Worm (Caenorhabditis elegans): ENCODE results near the gene syx-5.

The syx-5 gene

ce11 chrV:11722858-11723257 lies 41.8 kb upstream of the syx-5 start:
- TF ChIP-seq efl-1 (optimal IDR thresholded peaks at IDR 0.05) (no peak), efl-1 (GFP tag; optimal IDR thresholded peaks at IDR 0.05 in 1 of 2) (peak in 1 of 2 experiments; percentile 68), vab-15 (tag; optimal IDR thresholded peaks at IDR 0.05) (no peak)

DNA sequence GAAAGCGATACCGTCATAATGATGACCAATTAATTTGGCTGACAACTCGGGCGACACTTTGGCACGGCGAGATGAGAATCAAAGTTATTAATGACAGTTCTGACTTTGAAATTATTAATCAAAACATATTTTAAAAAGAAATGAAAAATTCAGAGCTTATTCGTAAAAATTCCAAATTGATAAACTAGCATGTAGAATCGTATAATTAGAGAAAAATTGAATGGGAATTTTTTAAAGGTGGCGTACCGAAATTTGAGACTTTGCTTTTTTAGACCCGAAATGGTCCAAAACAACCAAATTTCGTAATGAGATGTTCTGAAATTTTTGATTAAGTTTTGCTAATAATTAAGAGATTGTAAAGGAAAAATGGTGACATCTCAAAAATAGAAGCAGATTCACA lies 38.7 kb upstream of the syx-5 start, which contains the start of gene daf-11:
Gene daf-11 (minus strand): TSS at position 101 of the 400 bp plus-strand sequence.
- TF ChIP-seq swsn-7 (tag; optimal IDR thresholded peaks at IDR 0.05): no peak
- no peak for TF ChIP-seq nhr-19 (GFP tag; conservative IDR thresholded peaks at IDR 0.05)
- TF ChIP-seq pag-3 (tag; optimal IDR thresholded peaks at IDR 0.05; ENCODE audit: borderline replicate concordance, insufficient read depth): no peak
- no peak for TF ChIP-seq hlh-4 (tag; optimal IDR thresholded peaks at IDR 0.05)
- no peak for TF ChIP-seq nhr-47 (tag; optimal IDR thresholded peaks at IDR 0.05)
- no peak for TF ChIP-seq snpc-4 (tag; optimal IDR thresholded peaks at IDR 0.05)
- no peak for TF ChIP-seq nhr-28 (tag; optimal IDR thresholded peaks at IDR 0.05)
- no peak for TF ChIP-seq dpl-1 (GFP tag; optimal IDR thresholded peaks at IDR 0.05)
- TF ChIP-seq C34B4.2 (tag; optimal IDR thresholded peaks at IDR 0.05): no peak

DNA sequence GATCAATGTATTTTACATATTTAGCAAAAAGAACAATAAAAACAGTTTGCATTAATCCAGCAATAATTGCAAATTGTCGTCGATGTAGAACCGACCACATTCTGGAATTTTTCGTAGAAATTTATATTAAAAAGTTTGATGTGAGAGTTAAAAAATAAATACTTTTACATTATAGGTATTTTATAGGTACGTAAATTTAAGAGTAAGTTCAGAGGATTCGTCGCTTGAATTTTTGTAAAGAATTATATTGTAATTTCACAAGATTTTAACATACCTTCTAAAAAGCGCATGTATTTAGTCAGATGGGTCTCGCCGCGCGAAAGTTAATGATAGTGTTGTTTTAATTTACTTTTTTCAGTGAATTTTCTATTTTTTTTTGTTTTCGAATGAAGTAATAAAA lies 34.6 kb upstream of the syx-5 start, which contains the start of gene rhr-2:
Gene rhr-2 (minus strand): TSS at position 101 of the 400 bp plus-strand sequence.
- no peak for TF ChIP-seq sox-4 (tag; optimal IDR thresholded peaks at IDR 0.05)
- no peak for TF ChIP-seq tlp-1 (tag; optimal IDR thresholded peaks at IDR 0.05)
- TF ChIP-seq nhr-12 (tag; optimal IDR thresholded peaks at IDR 0.05): no peak
- no peak for TF ChIP-seq fkh-4 (tag; optimal IDR thresholded peaks at IDR 0.05; ENCODE audit: borderline replicate concordance)
- no peak for TF ChIP-seq nhr-71 (tag; optimal IDR thresholded peaks at IDR 0.05)
- no peak for TF ChIP-seq ama-1 (optimal IDR thresholded peaks at IDR 0.05)
- TF ChIP-seq pag-3 (tag; optimal IDR thresholded peaks at IDR 0.05; ENCODE audit: borderline replicate concordance, insufficient read depth): no peak
- no peak for TF ChIP-seq grh-1 (GFP tag; IDR thresholded peaks at IDR 0.05)
- no peak for TF ChIP-seq egl-13 (tag; optimal IDR thresholded peaks at IDR 0.05)
- TF ChIP-seq C04F5.9 (tag; optimal IDR thresholded peaks at IDR 0.05): no peak
- no peak for TF ChIP-seq ces-1 (GFP tag; optimal IDR thresholded peaks at IDR 0.05)
- no peak for TF ChIP-seq lin-15B (tag; optimal IDR thresholded peaks at IDR 0.05)
- no peak for TF ChIP-seq nhr-90 (tag; optimal IDR thresholded peaks at IDR 0.05; ENCODE audit: poor library complexity)
- TF ChIP-seq nhr-84 (tag; optimal IDR thresholded peaks at IDR 0.05): no peak
- TF ChIP-seq hlh-17 (GFP tag; optimal IDR thresholded peaks at IDR 0.05; ENCODE audit: borderline replicate concordance): no peak
- no peak for TF ChIP-seq elt-3 (tag; optimal IDR thresholded peaks at IDR 0.05)
- no peak for TF ChIP-seq efl-1 (optimal IDR thresholded peaks at IDR 0.05)
- no peak for TF ChIP-seq efl-1 (GFP tag; optimal IDR thresholded peaks at IDR 0.05 in 1 of 2)
- TF ChIP-seq lsy-2 (tag; optimal IDR thresholded peaks at IDR 0.05): no peak
- no peak for TF ChIP-seq unc-62 (GFP tag; optimal IDR thresholded peaks at IDR 0.05)
- no peak for TF ChIP-seq fos-1 (tag; optimal IDR thresholded peaks at IDR 0.05)

ce11 chrV:11732049-11732448 lies 32.7 kb upstream of the syx-5 start:
- TF ChIP-seq lin-15B (tag; optimal IDR thresholded peaks at IDR 0.05) (no peak), efl-1 (optimal IDR thresholded peaks at IDR 0.05) (no peak), efl-1 (GFP tag; optimal IDR thresholded peaks at IDR 0.05 in 1 of 2) (peak in 1 of 2 experiments; percentile 22)

DNA sequence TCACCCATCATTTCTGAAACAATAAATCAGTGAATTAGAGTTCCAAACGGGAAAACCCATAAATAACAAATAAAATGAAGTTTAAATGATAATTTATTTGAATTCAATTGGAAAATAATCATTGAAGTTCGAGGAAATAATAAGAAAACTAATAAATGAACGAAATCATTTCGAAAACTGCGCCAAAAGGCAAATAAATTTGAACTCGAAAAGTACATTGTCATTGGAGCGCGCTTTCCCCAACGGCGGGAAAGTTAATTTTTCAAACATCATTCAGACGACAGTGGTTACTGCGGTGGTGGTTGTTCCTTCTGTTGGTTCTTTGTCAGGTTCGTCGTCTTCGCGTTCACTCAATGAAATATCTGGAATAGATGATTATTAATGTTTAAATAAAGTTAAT lies 31.2 kb upstream of the syx-5 start, which contains the start of gene npp-22:
Gene npp-22 (minus strand): TSS at position 13 of the 400 bp plus-strand sequence.
- TF ChIP-seq ceh-82 (tag; optimal IDR thresholded peaks at IDR 0.05) (peak; percentile 17 to 54 (median 32)), nhr-12 (tag; optimal IDR thresholded peaks at IDR 0.05) (no peak), nhr-85 (tag) (peak; percentile 65), ceh-88 (GFP tag; IDR thresholded peaks at IDR 0.05) (no peak), swsn-7 (tag; optimal IDR thresholded peaks at IDR 0.05) (peak; percentile 66), lsy-2 (tag; optimal IDR thresholded peaks at IDR 0.05) (peak; percentile 72 to 84), grh-1 (GFP tag; IDR thresholded peaks at IDR 0.05) (no peak), nhr-47 (tag; optimal IDR thresholded peaks at IDR 0.05) (peak; percentile 68), sup-37 (GFP tag; optimal IDR thresholded peaks at IDR 0.05) (no peak), ztf-11 (tag; optimal IDR thresholded peaks at IDR 0.05) (no peak), unc-30 (tag; optimal IDR thresholded peaks at IDR 0.05) (no peak), C04F5.9 (tag; optimal IDR thresholded peaks at IDR 0.05) (no peak), hpl-2 (GFP tag; optimal IDR thresholded peaks at IDR 0.05) (no peak), vab-15 (tag; optimal IDR thresholded peaks at IDR 0.05) (no peak), C16A3.4 (tag; optimal IDR thresholded peaks at IDR 0.05) (peak; percentile 65), lin-15B (tag; optimal IDR thresholded peaks at IDR 0.05) (peak; percentile 77), ceh-8 (GFP tag; optimal IDR thresholded peaks at IDR 0.05) (no peak), fkh-8 (tag; optimal IDR thresholded peaks at IDR 0.05) (no peak), mdl-1 (tag; optimal IDR thresholded peaks at IDR 0.05) (peak in 1 of 2 experiments; percentile 30), isw-1 (GFP tag; IDR thresholded peaks at IDR 0.05) (peak; percentile 30; the same call in 1 of the 2 replicates), ama-1 (optimal IDR thresholded peaks at IDR 0.05) (no peak), unc-62 (GFP tag; optimal IDR thresholded peaks at IDR 0.05) (no peak), elt-3 (tag; optimal IDR thresholded peaks at IDR 0.05) (peak in 1 of 6 experiments; percentile 49), xbp-1 (tag; optimal IDR thresholded peaks at IDR 0.05) (peak; percentile 65), nhr-84 (tag; optimal IDR thresholded peaks at IDR 0.05) (no peak)

Measured in whole organism, L1 larva.